Worm (Caenorhabditis elegans) whole organism, L4 larva: ENCODE data around the gene fbxa-54.

ENCODE experiments used
- lir-3 ChIP-seq: sonication (generic microtip); optimal IDR thresholded peaks from 2 replicates; lab custom pipeline; 2016; ENCODE audit warnings: mild to moderate bottlenecking, missing genetic modification characterization, missing compliant biosample characterization
- madf-9 ChIP-seq: fragments of 200-800 bp; sonication (Bioruptor generic); conservative IDR thresholded peaks from 2 replicates; pipeline ENCODE4 v1.3.6; 2022; ENCODE audit warnings: missing genetic modification reagents, missing genetic modification characterization, missing compliant biosample characterization
- mep-1 ChIP-seq: fragments of 150-350 bp; sonication (generic microtip); optimal IDR thresholded peaks from 3 replicates; lab custom pipeline; 2014; ENCODE audit warnings: missing biosample characterization, missing genetic modification characterization
- nhr-77 ChIP-seq: fragments of 150-350 bp; optimal IDR thresholded peaks from 2 replicates; lab custom pipeline; 2014; ENCODE audit warnings: missing biosample characterization, missing genetic modification characterization
- set-16 ChIP-seq: fragments of 200-800 bp; sonication (Bioruptor generic); IDR thresholded peaks from 2 replicates; pipeline ENCODE4 v1.3.6; 2022; ENCODE audit warnings: missing genetic modification reagents, missing genetic modification characterization, missing compliant biosample characterization

- no peak for TF ChIP-seq nhr-77 (tag; lab: Kevin White, UChicago)
- no peak for TF ChIP-seq madf-9 (GFP tag; lab: Robert Waterston, UW)
- TF ChIP-seq set-16, result no peak
- no peak for TF ChIP-seq lir-3
- no peak for TF ChIP-seq mep-1 (tag; lab: Kevin White, UChicago)
Measured at ce11 chrIII:1004464-1004863, 48.3 kb downstream of the fbxa-54 start.
